Worm (Caenorhabditis elegans) whole organism, L4 larva: ENCODE results near the gene melo-1.

Experiments used
- egl-43 ChIP-seq: fragments of 200-800 bp; sonication (Bioruptor generic); IDR thresholded peaks from 2 replicates; pipeline ENCODE4 v1.3.6; 2022; ENCODE audit warnings: missing genetic modification reagents, missing genetic modification characterization, missing compliant biosample characterization
- pha-4 ChIP-seq, 2 experiments: fragments of 150-350 bp in 1 of 2; fragments of 200-800 bp in 1 of 2; sonication (Bioruptor generic) in 1 of 2; IDR thresholded peaks in 1 of 2; optimal IDR thresholded peaks in 1 of 2; 2 replicates each; pipeline versions ENCODE4 v1.3.6 to Lab custom; 2014 to 2022; ENCODE audit warnings: missing genetic modification characterization in 2 of 2, missing genetic modification reagents in 2 of 2, missing biosample characterization in 1 of 2, missing compliant biosample characterization in 1 of 2

ce11 chrIV:14824878-14825352 is 38.1 kb downstream of the melo-1 start, which contains the start of gene sec-61.A:
- TF ChIP-seq pha-4 (GFP tag; IDR thresholded peaks at IDR 0.05; lab: Robert Waterston, UW) = no peak; the same call in 1 of the 2 replicates
- no peak for TF ChIP-seq pha-4 (tag; optimal IDR thresholded peaks at IDR 0.05; lab: Kevin White, UChicago)
- peak; percentile 55; the same call in 1 of the 2 replicates for TF ChIP-seq egl-43 (GFP tag; lab: Robert Waterston, UW)
